Fruit fly (Drosophila melanogaster) whole organism, embryonic: ENCODE measurements around the gene CG46458.

Experiments used
- CG10431 ChIP-seq: fragments of 200-800 bp; sonication (Bioruptor generic); optimal IDR thresholded peaks from 3 replicates; lab custom pipeline; 2018; ENCODE audit warnings: missing biosample characterization, mild to moderate bottlenecking, missing genetic modification characterization
- CG10979 ChIP-seq: fragments of 200-800 bp; sonication (Bioruptor generic); optimal IDR thresholded peaks from 2 replicates; lab custom pipeline; 2018; ENCODE audit warnings: missing biosample characterization, mild to moderate bottlenecking, missing genetic modification characterization, moderate library complexity
- CG1233 ChIP-seq: fragments of 200-800 bp; sonication (Bioruptor generic); optimal IDR thresholded peaks from 4 replicates; lab custom pipeline; 2018; ENCODE audit warnings: missing biosample characterization, mild to moderate bottlenecking, missing genetic modification characterization
- CG1529 ChIP-seq: fragments of 200-800 bp; sonication (Bioruptor generic); optimal IDR thresholded peaks from 3 replicates; lab custom pipeline; 2018; ENCODE audit warnings: missing biosample characterization, missing genetic modification characterization
- CG16863 ChIP-seq: fragments of 200-800 bp; sonication (Bioruptor generic); optimal IDR thresholded peaks from 3 replicates; lab custom pipeline; 2016; ENCODE audit warnings: missing biosample characterization, missing genetic modification characterization
- CG17186 ChIP-seq: fragments of 200-800 bp; sonication (Bioruptor generic); optimal IDR thresholded peaks from 3 replicates; lab custom pipeline; 2017; ENCODE audit warnings: missing biosample characterization, missing genetic modification reagents, missing genetic modification characterization
- CG17361 ChIP-seq: fragments of 200-800 bp; sonication (Bioruptor generic); IDR thresholded peaks from 3 replicates; pipeline ENCODE4 v1.3.6; 2022; ENCODE audit warnings: missing biosample characterization, missing genetic modification characterization
- CG18262 ChIP-seq: fragments of 200-800 bp; optimal IDR thresholded peaks from 3 replicates; lab custom pipeline; 2019; ENCODE audit warnings: missing biosample characterization, mild to moderate bottlenecking, missing genetic modification characterization, moderate library complexity
- CG18599 ChIP-seq: fragments of 200-800 bp; sonication (Bioruptor generic); optimal IDR thresholded peaks from 3 replicates; lab custom pipeline; 2017; ENCODE audit warnings: missing biosample characterization, missing genetic modification characterization, mild to moderate bottlenecking, moderate library complexity, missing genetic modification reagents
- CG2129 ChIP-seq: fragments of 200-800 bp; sonication (Bioruptor generic); IDR thresholded peaks from 2 replicates; pipeline ENCODE4 v1.3.6; 2022; ENCODE audit warnings: missing biosample characterization, missing genetic modification characterization; ENCODE audit not compliant: partially characterized antibody
- CG30431 ChIP-seq: fragments of 200-800 bp; sonication (Bioruptor generic); optimal IDR thresholded peaks from 2 replicates; lab custom pipeline; 2017; ENCODE audit warnings: missing biosample characterization, missing genetic modification characterization
- CG3065 ChIP-seq: fragments of 200-800 bp; sonication (Bioruptor generic); optimal IDR thresholded peaks from 2 replicates; lab custom pipeline; 2016; ENCODE audit warnings: missing biosample characterization, missing genetic modification characterization
- CG4404 ChIP-seq: fragments of 200-800 bp; sonication (Bioruptor generic); IDR thresholded peaks from 2 replicates; pipeline ENCODE4 v1.3.6; 2022; ENCODE audit warnings: missing biosample characterization, missing genetic modification characterization
- CG5180 ChIP-seq: fragments of 200-800 bp; sonication (Bioruptor generic); optimal IDR thresholded peaks from 3 replicates; lab custom pipeline; 2017; ENCODE audit warnings: missing biosample characterization, missing genetic modification characterization, mild to moderate bottlenecking, moderate library complexity, missing genetic modification reagents
- CG6791 ChIP-seq: fragments of 200-800 bp; sonication (Bioruptor generic); IDR thresholded peaks from 3 replicates; pipeline ENCODE4 v1.3.6; 2022; ENCODE audit warnings: missing biosample characterization, missing genetic modification characterization; ENCODE audit not compliant: partially characterized antibody
- CG7556 ChIP-seq: fragments of 200-800 bp; sonication (Bioruptor generic); optimal IDR thresholded peaks from 2 replicates; lab custom pipeline; 2017; ENCODE audit warnings: missing biosample characterization, mild to moderate bottlenecking, missing genetic modification characterization
- CG8765 ChIP-seq: fragments of 200-800 bp; sonication (Bioruptor generic); IDR thresholded peaks from 2 replicates; pipeline ENCODE4 v1.3.6; 2022; ENCODE audit warnings: missing biosample characterization, missing genetic modification characterization
- CG8924 ChIP-seq: fragments of 200-800 bp; optimal IDR thresholded peaks from 3 replicates; lab custom pipeline; 2019; ENCODE audit warnings: missing biosample characterization, mild to moderate bottlenecking, missing genetic modification characterization, moderate library complexity
- Camta ChIP-seq: fragments of 200-800 bp; sonication (Bioruptor generic); optimal IDR thresholded peaks from 2 replicates; lab custom pipeline; 2016; ENCODE audit warnings: missing biosample characterization, missing genetic modification characterization
- Dad ChIP-seq: fragments of 200-800 bp; sonication (Bioruptor generic); optimal IDR thresholded peaks from 3 replicates; lab custom pipeline; 2016; ENCODE audit warnings: missing biosample characterization, missing genetic modification characterization
- Ets97D ChIP-seq: fragments of 200-800 bp; sonication (Bioruptor generic); optimal IDR thresholded peaks from 3 replicates; lab custom pipeline; 2016; ENCODE audit warnings: missing biosample characterization, missing genetic modification characterization
- Gug ChIP-seq: fragments of 200-800 bp; sonication (Bioruptor generic); IDR thresholded peaks from 4 replicates; pipeline ENCODE4 v1.3.6; 2022; ENCODE audit warnings: missing biosample characterization, missing genetic modification characterization
- Hmr ChIP-seq: fragments of 200-800 bp; sonication (Bioruptor generic); optimal IDR thresholded peaks from 3 replicates; lab custom pipeline; 2017; ENCODE audit warnings: mild to moderate bottlenecking, missing biosample characterization, missing genetic modification reagents, missing genetic modification characterization
- Hr3 ChIP-seq: fragments of 200-800 bp; sonication (Bioruptor generic); optimal IDR thresholded peaks from 3 replicates; lab custom pipeline; 2016; ENCODE audit warnings: missing biosample characterization, missing genetic modification characterization
- Jarid2 ChIP-seq: fragments of 200-800 bp; sonication (Bioruptor generic); optimal IDR thresholded peaks from 3 replicates; lab custom pipeline; 2017; ENCODE audit warnings: mild to moderate bottlenecking, missing biosample characterization, missing genetic modification reagents, missing genetic modification characterization
- Kr ChIP-seq: fragments of 200-800 bp; sonication (Bioruptor generic); optimal IDR thresholded peaks from 2 replicates; lab custom pipeline; 2017; ENCODE audit warnings: missing biosample characterization, mild to moderate bottlenecking, missing genetic modification characterization
- Lpt ChIP-seq: fragments of >200 bp; optimal IDR thresholded peaks from 2 replicates; lab custom pipeline; 2018; ENCODE audit warnings: missing biosample characterization, missing genetic modification characterization
- NC2β ChIP-seq: fragments of 200-800 bp; sonication (Bioruptor generic); optimal IDR thresholded peaks from 2 replicates; lab custom pipeline; 2016; ENCODE audit warnings: missing biosample characterization, missing genetic modification characterization
- Ptx1 ChIP-seq: fragments of 200-800 bp; sonication (Bioruptor generic); IDR thresholded peaks from 2 replicates; pipeline ENCODE4 v1.3.6; 2022; ENCODE audit warnings: missing biosample characterization, missing genetic modification characterization
- Six4 ChIP-seq: fragments of 200-800 bp; sonication (Bioruptor generic); optimal IDR thresholded peaks from 2 replicates; lab custom pipeline; 2016; ENCODE audit warnings: missing biosample characterization, missing genetic modification characterization
- Spps ChIP-seq: fragments of 200-800 bp; sonication (Bioruptor generic); optimal IDR thresholded peaks from 2 replicates; lab custom pipeline; 2018; ENCODE audit warnings: missing biosample characterization, mild to moderate bottlenecking, missing genetic modification characterization
- Stat92E ChIP-seq, 3 experiments: fragments of >200 bp in 2 of 3; fragments of 200-800 bp in 1 of 3; sonication (Bioruptor generic) in 1 of 3; optimal IDR thresholded peaks; 2 replicates each; lab custom pipeline; 2017 to 2019; ENCODE audit warnings: missing biosample characterization in 3 of 3, missing genetic modification characterization in 3 of 3, mild to moderate bottlenecking in 1 of 3, moderate library complexity in 1 of 3
- Trl ChIP-seq, 3 experiments: fragments of >200 bp in 2 of 3; fragments of 200-800 bp in 1 of 3; sonication (Bioruptor generic) in 1 of 3; optimal IDR thresholded peaks; 2 replicates in 1 of 3; 3 replicates in 2 of 3; lab custom pipeline; 2016 to 2017; ENCODE audit warnings: missing biosample characterization in 1 of 3, missing genetic modification characterization in 1 of 3
- bowl ChIP-seq: fragments of 200-800 bp; sonication (Bioruptor generic); IDR thresholded peaks from 2 replicates; pipeline ENCODE4 v1.3.6; 2022; ENCODE audit warnings: missing biosample characterization, missing genetic modification characterization
- crp ChIP-seq, 2 experiments: fragments of 200-800 bp; sonication (Bioruptor generic); optimal IDR thresholded peaks; 2 replicates in 1 of 2; 3 replicates in 1 of 2; lab custom pipeline; 2017; ENCODE audit warnings: missing biosample characterization in 2 of 2, missing genetic modification characterization in 2 of 2, mild to moderate bottlenecking in 1 of 2, moderate library complexity in 1 of 2
- dati ChIP-seq: fragments of 200-800 bp; sonication (Bioruptor generic); IDR thresholded peaks from 2 replicates; pipeline ENCODE4 v1.3.6; 2022; ENCODE audit warnings: missing biosample characterization, missing genetic modification characterization
- eve ChIP-seq, 2 experiments: fragments of >200 bp; optimal IDR thresholded peaks; 2 replicates each; lab custom pipeline; 2017; ENCODE audit warnings: missing biosample characterization in 2 of 2, missing genetic modification characterization in 2 of 2
- fru ChIP-seq: fragments of >200 bp; optimal IDR thresholded peaks from 2 replicates; lab custom pipeline; 2017
- gce ChIP-seq: fragments of 200-800 bp; sonication (Bioruptor generic); IDR thresholded peaks from 3 replicates; pipeline ENCODE4 v1.3.6; 2022; ENCODE audit warnings: missing biosample characterization, missing genetic modification characterization
- grau ChIP-seq: fragments of 200-800 bp; optimal IDR thresholded peaks from 3 replicates; lab custom pipeline; 2019; ENCODE audit warnings: missing biosample characterization, mild to moderate bottlenecking, missing genetic modification characterization, moderate library complexity
- inv ChIP-seq: fragments of 200-800 bp; sonication (Bioruptor generic); IDR thresholded peaks from 2 replicates; pipeline ENCODE4 v1.3.6; 2022; ENCODE audit warnings: missing biosample characterization, missing genetic modification characterization; ENCODE audit not compliant: partially characterized antibody
- phol ChIP-seq: fragments of 200-800 bp; sonication (Bioruptor generic); optimal IDR thresholded peaks from 3 replicates; lab custom pipeline; 2018; ENCODE audit warnings: missing biosample characterization, mild to moderate bottlenecking, missing genetic modification characterization, moderate library complexity
- seq ChIP-seq: fragments of 200-800 bp; sonication (Bioruptor generic); IDR thresholded peaks from 2 replicates; pipeline ENCODE4 v1.3.6; 2022; ENCODE audit warnings: missing biosample characterization, missing genetic modification characterization
- sim ChIP-seq: fragments of 200-800 bp; sonication (Bioruptor generic); IDR thresholded peaks from 2 replicates; pipeline ENCODE4 v1.3.6; 2022; ENCODE audit warnings: missing biosample characterization, missing genetic modification characterization
- tap ChIP-seq: fragments of 200-800 bp; optimal IDR thresholded peaks from 3 replicates; lab custom pipeline; 2019; ENCODE audit warnings: missing biosample characterization, mild to moderate bottlenecking, missing genetic modification characterization, moderate library complexity
- tup ChIP-seq: fragments of 200-800 bp; sonication (Bioruptor generic); optimal IDR thresholded peaks from 2 replicates; lab custom pipeline; 2016; ENCODE audit warnings: missing biosample characterization, mild to moderate bottlenecking, missing genetic modification characterization, moderate library complexity
- tx ChIP-seq: fragments of 200-800 bp; sonication (Bioruptor generic); optimal IDR thresholded peaks from 2 replicates; lab custom pipeline; 2016; ENCODE audit warnings: missing biosample characterization, missing genetic modification characterization
- unc-4 ChIP-seq: fragments of 200-800 bp; sonication (Bioruptor generic); IDR thresholded peaks from 2 replicates; pipeline ENCODE4 v1.3.6; 2022; ENCODE audit warnings: missing biosample characterization, missing genetic modification characterization; ENCODE audit not compliant: partially characterized antibody
- yki ChIP-seq: fragments of >200 bp; optimal IDR thresholded peaks from 3 replicates; lab custom pipeline; 2018

CG46458 gene

dm6 chr3R:6935810-6936549 lies 22.2 kb downstream of the CG46458 start (continued):
- TF ChIP-seq phol (tag; lab: Kevin White, UChicago) = peak; percentile 89
- TF ChIP-seq unc-4 (GFP tag; lab: Robert Waterston, UW) = no peak
- TF ChIP-seq CG6791 (GFP tag; lab: Robert Waterston, UW) = no peak
- TF ChIP-seq bowl (GFP tag; lab: Robert Waterston, UW) = no peak
- peak; percentile 48; the same call in 1 of the 2 replicates for TF ChIP-seq seq (GFP tag; lab: Robert Waterston, UW)
- peak; percentile 36 for TF ChIP-seq Ets97D (GFP tag; lab: Kevin White, UChicago)
- TF ChIP-seq CG8765 (GFP tag; lab: Robert Waterston, UW) = peak; percentile 42
- no peak for TF ChIP-seq inv (GFP tag; lab: Robert Waterston, UW)
- peak in 1 of 2 experiments; percentile 12 for TF ChIP-seq crp (GFP tag; optimal IDR thresholded peaks at IDR 0.05; lab: Kevin White, UChicago)
- peak; percentile 64; the same call in 1 of the 2 replicates for TF ChIP-seq sim (GFP tag; lab: Robert Waterston, UW)
- TF ChIP-seq NC2β (GFP tag; lab: Kevin White, UChicago) = peak; percentile 67
- peak; percentile 45 for TF ChIP-seq Hmr (GFP tag; lab: Kevin White, UChicago)
- peak; percentile 78 for TF ChIP-seq CG1529 (GFP tag; lab: Kevin White, UChicago)
- TF ChIP-seq Hr3 = peak; percentile 61
- no peak for TF ChIP-seq CG17186 (GFP tag; lab: Kevin White, UChicago)
- peak; percentile 66 for TF ChIP-seq Six4 (GFP tag; lab: Kevin White, UChicago)
- TF ChIP-seq CG30431 (GFP tag; lab: Kevin White, UChicago) = peak; percentile 46
- TF ChIP-seq CG7556 (GFP tag; lab: Kevin White, UChicago) = peak; percentile 78
- peak; percentile 23 for TF ChIP-seq CG10431 (GFP tag; lab: Kevin White, UChicago)
- peak; percentile 37 for TF ChIP-seq Kr (GFP tag; lab: Kevin White, UChicago)
- TF ChIP-seq CG3065 = no peak
- peak; percentile 76 for TF ChIP-seq CG18599 (GFP tag; lab: Kevin White, UChicago)
- TF ChIP-seq CG2129 (GFP tag; lab: Robert Waterston, UW) = no peak
- TF ChIP-seq tx (GFP tag; lab: Kevin White, UChicago) = peak; percentile 34
- peak; percentile 32; the same call in 1 of the 4 replicates for TF ChIP-seq Gug (GFP tag; lab: Robert Waterston, UW)
- peak; percentile 86 for TF ChIP-seq CG8924 (tag; lab: Kevin White, UChicago)
- no peak for TF ChIP-seq Stat92E (GFP tag; optimal IDR thresholded peaks at IDR 0.05; lab: Kevin White, UChicago)
- TF ChIP-seq Ptx1 (GFP tag; lab: Robert Waterston, UW) = peak; percentile 60
- no peak for TF ChIP-seq Lpt (GFP tag; lab: Kevin White, UChicago)
- no peak for TF ChIP-seq tup (GFP tag; lab: Kevin White, UChicago)
- TF ChIP-seq Jarid2 = peak; percentile 12
- peak; percentile 58 for TF ChIP-seq CG5180 (GFP tag; lab: Kevin White, UChicago)
- peak; percentile 91 for TF ChIP-seq CG10979 (tag; lab: Kevin White, UChicago)
- TF ChIP-seq Trl (optimal IDR thresholded peaks at IDR 0.05; lab: Kevin White, UChicago) = no peak
- peak; percentile 70 for TF ChIP-seq Trl (GFP tag; optimal IDR thresholded peaks at IDR 0.05; lab: Kevin White, UChicago)
- TF ChIP-seq fru (lab: Kevin White, UChicago) = no peak
- TF ChIP-seq Spps (tag; lab: Kevin White, UChicago) = peak; percentile 81
- 0 out of 3 replicates have a peak, but pooled peaks have one; percentile 30 for TF ChIP-seq gce (GFP tag; lab: Robert Waterston, UW)
- TF ChIP-seq grau (tag; lab: Kevin White, UChicago) = peak; percentile 79
- no peak for TF ChIP-seq yki
- TF ChIP-seq CG4404 = peak; percentile 58
- peak; percentile 44 for TF ChIP-seq CG16863 (GFP tag; lab: Kevin White, UChicago)
- peak; percentile 57 for TF ChIP-seq Camta (GFP tag; lab: Kevin White, UChicago)
- TF ChIP-seq CG18262 (tag; lab: Kevin White, UChicago) = peak; percentile 92
- peak; percentile 47 for TF ChIP-seq CG1233 (GFP tag; lab: Kevin White, UChicago)
- peak; percentile 40 for TF ChIP-seq Dad (GFP tag; lab: Kevin White, UChicago)
- TF ChIP-seq eve (GFP tag; optimal IDR thresholded peaks at IDR 0.05; lab: Kevin White, UChicago) = peak in 1 of 2 experiments; percentile 91
- peak; percentile 81 for TF ChIP-seq tap (tag; lab: Kevin White, UChicago)
- TF ChIP-seq CG17361 = peak; percentile 86
- no peak for TF ChIP-seq dati
